Fruit fly (Drosophila melanogaster) S2 (cell line): ENCODE data around the gene CG15549.

Experiments
- CG8478 ChIP-seq: fragments of >200 bp; optimal IDR thresholded peaks from 2 replicates; lab custom pipeline; 2018
- CTCF ChIP-seq, 2 experiments: fragments of >200 bp; optimal IDR thresholded peaks; 2 replicates each; lab custom pipeline; 2018

DNA sequence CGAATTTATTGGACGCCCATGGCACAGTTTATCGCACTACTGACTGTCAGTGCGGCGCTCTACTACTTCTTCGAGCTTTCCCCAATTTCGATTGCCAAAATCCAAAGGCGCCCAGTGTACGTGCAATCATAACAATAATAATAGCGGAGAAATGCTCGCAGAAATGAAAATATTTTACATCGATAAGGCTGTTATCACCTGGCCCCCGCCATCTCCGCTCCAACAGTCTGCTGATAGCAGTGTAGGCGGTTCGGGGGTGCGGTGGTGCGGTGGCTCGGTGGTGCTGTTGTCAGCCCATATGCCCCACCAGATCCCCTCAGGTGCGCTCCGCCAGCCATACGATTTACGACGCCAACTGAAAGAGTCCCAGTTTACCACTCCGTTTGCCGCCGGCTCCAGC lies 21.1 kb downstream of the CG15549 start:
- no peak for TF ChIP-seq CTCF (optimal IDR thresholded peaks at IDR 0.05; lab: Kevin White, UChicago)
- no peak for TF ChIP-seq CG8478 (lab: Kevin White, UChicago)
